Worm (Caenorhabditis elegans) whole organism, L1 larva: Measurements from ENCODE around the gene unc-31.

Experiments used
- ama-1 ChIP-seq: fragments of 150-350 bp; optimal IDR thresholded peaks from 2 replicates; lab custom pipeline; 2014
- ces-1 ChIP-seq: fragments of 150-350 bp; optimal IDR thresholded peaks from 2 replicates; lab custom pipeline; 2014; ENCODE audit warnings: missing biosample characterization, missing genetic modification reagents, missing genetic modification characterization
- elt-2 ChIP-seq: sonication (generic microtip); optimal IDR thresholded peaks from 2 replicates; lab custom pipeline; 2016; ENCODE audit warnings: missing genetic modification characterization, mild to moderate bottlenecking, inconsistent platforms, missing compliant biosample characterization, missing genetic modification reagents
- fkh-8 ChIP-seq: sonication (generic microtip); optimal IDR thresholded peaks from 2 replicates; lab custom pipeline; 2016; ENCODE audit warnings: mild to moderate bottlenecking, missing genetic modification characterization, missing compliant biosample characterization
- lsy-2 ChIP-seq, 2 experiments: fragments of 150-350 bp; optimal IDR thresholded peaks; 2 replicates each; lab custom pipeline; 2014; ENCODE audit warnings: missing biosample characterization in 2 of 2, missing genetic modification characterization in 2 of 2
- nhr-237 ChIP-seq: fragments of 150-350 bp; optimal IDR thresholded peaks from 2 replicates; lab custom pipeline; 2014; ENCODE audit warnings: missing biosample characterization, missing genetic modification characterization
- nhr-28 ChIP-seq: fragments of 150-350 bp; optimal IDR thresholded peaks from 2 replicates; lab custom pipeline; 2014; ENCODE audit warnings: missing biosample characterization, missing genetic modification characterization
- nhr-76 ChIP-seq: sonication (generic microtip); optimal IDR thresholded peaks from 2 replicates; lab custom pipeline; 2017; ENCODE audit warnings: missing biosample characterization, missing genetic modification characterization
- snpc-4 ChIP-seq: fragments of 150-350 bp; optimal IDR thresholded peaks from 2 replicates; lab custom pipeline; 2014; ENCODE audit warnings: missing biosample characterization, missing genetic modification characterization
- swsn-7 ChIP-seq: sonication (generic microtip); optimal IDR thresholded peaks from 2 replicates; lab custom pipeline; 2016; ENCODE audit warnings: missing genetic modification characterization, missing compliant biosample characterization
- zag-1 ChIP-seq: fragments of 150-350 bp; optimal IDR thresholded peaks from 2 replicates; lab custom pipeline; 2014; ENCODE audit warnings: missing biosample characterization, missing genetic modification characterization

- TF ChIP-seq snpc-4 (tag; lab: Kevin White, UChicago) (no peak), ces-1 (no peak), nhr-237 (no peak), nhr-28 (tag; lab: Kevin White, UChicago) (no peak), nhr-76 (no peak), swsn-7 (tag; lab: Kevin White, UChicago) (no peak), zag-1 (tag; lab: Kevin White, UChicago) (no peak), ama-1 (no peak), fkh-8 (no peak), elt-2 (tag; lab: Kevin White, UChicago) (no peak), lsy-2 (tag; optimal IDR thresholded peaks at IDR 0.05; lab: Kevin White, UChicago) (no peak)
Measured at ce11 chrIV:12743680-12744079, 30.0 kb upstream of the unc-31 start.
